Fruit fly (Drosophila melanogaster): ENCODE measurements around the gene Alp12.

DNA sequence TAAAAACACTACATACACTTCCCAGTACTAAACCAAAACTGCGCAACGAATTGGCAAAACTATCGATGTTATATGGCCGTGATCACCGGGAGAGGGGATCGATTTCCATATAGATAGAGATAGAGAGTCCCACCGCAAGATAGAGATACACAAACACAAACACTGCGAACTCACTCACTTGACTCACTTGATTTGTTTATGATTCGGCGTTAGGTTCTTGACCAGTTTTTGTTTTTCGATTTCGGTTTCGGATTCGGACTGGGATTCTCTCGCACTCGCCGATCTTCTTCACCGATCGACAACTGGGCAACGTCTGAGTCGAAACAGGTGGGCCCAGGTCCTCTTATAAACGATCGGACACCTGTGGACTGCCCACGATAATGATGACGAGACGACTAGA is 34.1 kb upstream of the Alp12 start, which contains the start of gene CG17549:
- TF ChIP-seq h (GFP tag; optimal IDR thresholded peaks at IDR 0.05) (no peak), OdsH (GFP tag; optimal IDR thresholded peaks at IDR 0.05) (no peak), Rel (GFP tag; optimal IDR thresholded peaks at IDR 0.05) (no peak), Rel (tag; optimal IDR thresholded peaks at IDR 0.05) (peak; percentile 17)

Measured in whole organism, wandering third instar larva.